Worm (Caenorhabditis elegans): ENCODE results near the gene C31C9.6.

The C31C9.6 gene

DNA sequence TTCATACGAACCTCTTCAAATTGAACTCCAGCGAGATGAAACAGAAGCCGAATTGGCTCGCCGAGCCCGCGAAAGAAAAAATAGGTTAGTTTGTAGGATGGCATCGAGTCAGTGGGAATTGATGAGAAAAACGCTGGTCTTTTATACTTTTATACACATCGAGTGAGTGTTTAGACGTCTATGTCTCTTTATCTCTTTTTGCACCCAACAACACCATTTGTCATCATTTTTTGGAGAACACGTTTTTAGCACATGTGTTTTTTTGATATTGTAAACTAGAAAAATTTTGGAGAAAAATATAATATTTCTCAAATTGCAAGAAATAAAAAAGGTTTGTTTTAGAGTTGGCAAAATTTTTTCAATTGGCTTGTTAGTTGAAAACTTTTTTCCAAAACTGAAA, 37.6 kb downstream of the C31C9.6 start, which contains the start of gene gst-16:
gst-16 (minus strand) TSS at position 111 of the 400 bp plus-strand sequence.
- no peak for TF ChIP-seq pha-4 (tag; optimal IDR thresholded peaks at IDR 0.05)
- no peak for TF ChIP-seq C08G9.2 (tag; optimal IDR thresholded peaks at IDR 0.05)

DNA sequence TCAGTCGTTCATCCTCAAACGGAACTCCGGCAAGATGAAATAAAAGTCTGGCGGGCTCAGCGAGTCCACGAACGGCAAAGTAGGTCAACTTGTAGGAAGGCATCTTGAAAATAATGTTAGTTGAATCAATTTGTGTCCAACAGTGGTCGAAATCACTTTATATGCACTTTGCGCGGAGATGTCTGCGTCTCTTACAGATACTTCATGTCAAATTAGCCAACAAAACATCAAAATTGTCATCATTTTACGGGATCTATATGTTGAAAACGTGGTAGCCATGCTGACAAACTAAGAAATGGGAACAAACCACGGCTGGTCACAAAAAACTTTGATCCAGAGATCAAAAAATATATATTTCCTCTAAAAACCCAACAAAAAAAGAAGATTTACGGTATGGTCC, 44.1 kb downstream of the C31C9.6 start, which contains the start of gene gst-12:
gst-12 (minus strand) TSS at position 254 of the 400 bp plus-strand sequence.
- TF ChIP-seq ceh-48 (tag; optimal IDR thresholded peaks at IDR 0.05) (no peak), hlh-6 (tag; optimal IDR thresholded peaks at IDR 0.05) (no peak), dmd-4 (tag; optimal IDR thresholded peaks at IDR 0.05; ENCODE audit: borderline replicate concordance) (no peak), elt-4 (tag; optimal IDR thresholded peaks at IDR 0.05) (no peak), fax-1 (tag; optimal IDR thresholded peaks at IDR 0.05) (no peak), K02D7.2 (tag; optimal IDR thresholded peaks at IDR 0.05) (no peak)

DNA sequence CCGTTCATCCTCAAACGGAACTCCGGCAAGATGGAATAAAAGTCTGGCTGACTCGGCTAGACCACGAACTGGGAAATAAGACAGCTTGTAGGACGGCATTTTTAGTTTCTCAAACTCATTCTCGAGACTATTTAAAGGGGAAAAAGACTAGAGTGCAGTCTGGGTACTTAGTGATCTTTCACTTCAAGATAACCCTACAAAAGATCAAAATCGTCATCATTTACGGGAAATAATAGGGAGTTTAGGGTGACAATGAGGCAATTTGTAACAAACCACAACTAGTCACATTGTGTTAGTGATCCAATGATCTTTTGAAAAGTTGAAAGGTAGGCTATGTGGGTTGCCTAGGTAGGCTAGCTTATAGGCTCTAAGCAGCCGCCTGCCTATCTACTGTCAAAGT, 45.9 kb downstream of the C31C9.6 start, which contains the start of gene gst-14:
gst-14 (minus strand) TSS at position 101 of the 400 bp plus-strand sequence.
- no peak for TF ChIP-seq nfya-1 (tag; optimal IDR thresholded peaks at IDR 0.05)

DNA sequence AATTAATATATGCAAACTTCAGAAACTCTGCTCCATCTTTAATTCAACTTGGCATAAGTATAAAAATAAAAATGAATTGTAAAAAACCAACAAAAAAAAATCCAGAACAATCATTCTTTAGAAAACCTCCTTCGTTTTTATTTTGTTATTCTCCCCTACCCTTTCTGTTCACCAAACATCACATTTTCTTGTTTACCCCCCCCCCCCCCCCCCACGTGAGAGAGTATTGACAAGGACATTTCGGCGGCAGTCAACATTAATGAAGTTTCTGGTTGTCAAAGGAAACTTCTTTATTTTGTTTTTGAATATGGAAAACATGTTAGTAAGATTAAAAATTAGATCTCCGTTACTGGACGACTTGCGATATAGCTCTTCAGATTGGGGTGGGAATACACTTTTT, 47.4 kb downstream of the C31C9.6 start:
- TF ChIP-seq odd-2 (tag; optimal IDR thresholded peaks at IDR 0.05), result no peak
- no peak for TF ChIP-seq ceh-6 (GFP tag; optimal IDR thresholded peaks at IDR 0.05)
- no peak for TF ChIP-seq hlh-30 (tag; optimal IDR thresholded peaks at IDR 0.05; ENCODE audit: insufficient read depth)
- TF ChIP-seq ref-2 (tag; optimal IDR thresholded peaks at IDR 0.05), result no peak
- TF ChIP-seq elt-2 (tag; optimal IDR thresholded peaks at IDR 0.05), result no peak
- TF ChIP-seq elt-4 (tag; optimal IDR thresholded peaks at IDR 0.05), result no peak
- TF ChIP-seq ceh-34 (tag; optimal IDR thresholded peaks at IDR 0.05), result no peak
- TF ChIP-seq K09A11.1 (tag; optimal IDR thresholded peaks at IDR 0.05; ENCODE audit: insufficient read depth), result no peak
- no peak for TF ChIP-seq hlh-15 (tag; optimal IDR thresholded peaks at IDR 0.05)

DNA sequence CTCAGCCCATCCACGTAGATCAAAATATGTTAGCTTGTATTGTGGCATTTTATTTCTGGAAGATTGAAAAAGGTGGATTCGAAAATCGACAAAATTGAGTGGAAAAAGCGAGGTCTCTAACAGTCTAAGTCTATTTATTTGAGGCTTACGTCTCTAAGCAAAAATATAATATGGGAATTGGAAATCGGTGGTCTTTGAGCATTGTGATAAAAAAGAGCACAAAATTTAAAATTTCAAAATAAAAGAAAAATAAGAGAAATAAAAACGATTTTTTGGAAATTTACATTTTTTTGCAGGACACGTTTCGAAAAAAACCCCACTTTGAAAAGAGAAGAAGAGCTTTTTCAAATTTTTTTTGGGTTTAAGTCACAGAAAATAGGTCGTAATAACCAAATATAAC, 48.8 kb downstream of the C31C9.6 start, which contains the start of gene gst-15:
gst-15 (minus strand) TSS at position 101 of the 400 bp plus-strand sequence.
- TF ChIP-seq nhr-11 (tag; optimal IDR thresholded peaks at IDR 0.05) (no peak), elt-2 (tag; optimal IDR thresholded peaks at IDR 0.05) (no peak), ama-1 (optimal IDR thresholded peaks at IDR 0.05) (no peak), ceh-48 (tag; optimal IDR thresholded peaks at IDR 0.05) (no peak), pqm-1 (tag; optimal IDR thresholded peaks at IDR 0.05) (no peak), ets-4 (tag; optimal IDR thresholded peaks at IDR 0.05) (no peak), ref-2 (tag; optimal IDR thresholded peaks at IDR 0.05) (no peak), hlh-8 (tag; optimal IDR thresholded peaks at IDR 0.05) (no peak), ceh-31 (tag; optimal IDR thresholded peaks at IDR 0.05) (no peak)

DNA sequence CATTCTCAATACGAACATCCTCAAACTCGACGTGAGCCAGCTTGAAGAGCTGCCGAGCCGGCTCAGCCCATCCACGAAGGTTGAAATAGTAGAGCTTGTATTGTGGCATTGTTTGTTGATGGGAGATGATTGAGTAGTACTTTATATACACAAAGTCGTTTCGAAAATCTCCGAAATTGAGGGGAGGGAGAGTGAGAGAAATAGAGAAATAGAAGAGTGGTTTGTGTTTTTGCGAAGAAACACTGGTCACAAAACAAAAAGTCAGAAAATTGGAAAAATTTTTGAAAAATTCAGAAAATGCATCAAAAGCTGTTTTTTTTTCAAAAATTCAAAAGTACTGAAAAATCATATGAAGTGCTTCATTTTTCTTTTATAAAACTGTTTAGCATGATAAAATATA, 50.7 kb downstream of the C31C9.6 start, which contains the start of gene gst-24:
gst-24 (minus strand) TSS at position 181 of the 400 bp plus-strand sequence.
- TF ChIP-seq ref-2 (tag; optimal IDR thresholded peaks at IDR 0.05), result no peak
- TF ChIP-seq nhr-232 (tag; optimal IDR thresholded peaks at IDR 0.05), result no peak
- no peak for TF ChIP-seq syd-9 (tag; optimal IDR thresholded peaks at IDR 0.05)
- TF ChIP-seq dmd-4 (tag; optimal IDR thresholded peaks at IDR 0.05; ENCODE audit: borderline replicate concordance), result no peak
- no peak for TF ChIP-seq ama-1 (optimal IDR thresholded peaks at IDR 0.05)
- no peak for TF ChIP-seq unc-55 (GFP tag; optimal IDR thresholded peaks at IDR 0.05)
- TF ChIP-seq ceh-34 (tag; optimal IDR thresholded peaks at IDR 0.05), result no peak
- no peak for TF ChIP-seq ceh-22 (tag; optimal IDR thresholded peaks at IDR 0.05)
- no peak for TF ChIP-seq npax-4 (tag; optimal IDR thresholded peaks at IDR 0.05)
- TF ChIP-seq gmeb-2 (tag; optimal IDR thresholded peaks at IDR 0.05), result no peak
- TF ChIP-seq fkh-10 (GFP tag; optimal IDR thresholded peaks at IDR 0.05), result no peak
- TF ChIP-seq ceh-24 (tag; optimal IDR thresholded peaks at IDR 0.05), result no peak
- no peak for TF ChIP-seq tbx-7 (tag; optimal IDR thresholded peaks at IDR 0.05)

Data from whole organism, late embryonic.